Worm (Caenorhabditis elegans) whole organism, L4 larva: ENCODE measurements around the gene chil-7.

Experiments
- F37D6.2 ChIP-seq: sonication (generic microtip); optimal IDR thresholded peaks from 2 replicates; lab custom pipeline; 2016; ENCODE audit warnings: mild to moderate bottlenecking, missing genetic modification characterization, missing compliant biosample characterization
- F44E2.7 ChIP-seq: fragments of 200-800 bp; sonication (Bioruptor generic); IDR thresholded peaks from 2 replicates; pipeline ENCODE4 v2.1.2; 2022; ENCODE audit warnings: missing genetic modification characterization, missing compliant biosample characterization
- Y75B8A.6 ChIP-seq: fragments of 200-800 bp; sonication (Bioruptor generic); IDR thresholded peaks from 2 replicates; pipeline ENCODE4 v1.3.6; 2022; ENCODE audit warnings: missing genetic modification reagents, missing genetic modification characterization, missing compliant biosample characterization
- aha-1 ChIP-seq: fragments of 150-350 bp; peaks from one replicate; lab custom pipeline; 2014; ENCODE audit warnings: missing biosample characterization, missing genetic modification characterization
- aly-2 ChIP-seq: sonication (generic microtip); optimal IDR thresholded peaks from 2 replicates; lab custom pipeline; 2018; ENCODE audit warnings: missing biosample characterization, missing genetic modification characterization
- ama-1 ChIP-seq: fragments of 150-350 bp; optimal IDR thresholded peaks from 2 replicates; lab custom pipeline; 2014; ENCODE audit warnings: inconsistent platforms, mixed read lengths
- ceh-20 ChIP-seq: fragments of 200-800 bp; sonication (Bioruptor generic); IDR thresholded peaks from 2 replicates; pipeline ENCODE4 v1.3.6; 2022; ENCODE audit warnings: missing genetic modification reagents, missing genetic modification characterization, missing compliant biosample characterization
- ceh-44 ChIP-seq: fragments of 200-800 bp; sonication (Bioruptor generic); IDR thresholded peaks from 2 replicates; pipeline ENCODE4 v1.3.6; 2022; ENCODE audit warnings: missing genetic modification reagents, missing genetic modification characterization, missing compliant biosample characterization
- daf-12 ChIP-seq: fragments of 150-350 bp; optimal IDR thresholded peaks from 2 replicates; lab custom pipeline; 2014; ENCODE audit warnings: missing biosample characterization, missing genetic modification reagents, missing genetic modification characterization
- daf-16 ChIP-seq, 3 experiments: sonication (generic microtip); optimal IDR thresholded peaks; 2 replicates each; lab custom pipeline; 2016 to 2017; ENCODE audit warnings: missing genetic modification characterization in 3 of 3, missing genetic modification reagents in 3 of 3, mild to moderate bottlenecking in 2 of 3, missing compliant biosample characterization in 2 of 3, missing biosample characterization in 1 of 3, moderate library complexity in 1 of 3
- dmd-6 ChIP-seq: fragments of 200-800 bp; sonication (Bioruptor generic); IDR thresholded peaks from 2 replicates; pipeline ENCODE4 v1.3.6; 2022; ENCODE audit warnings: missing genetic modification reagents, missing genetic modification characterization, missing compliant biosample characterization
- dmd-8 ChIP-seq: fragments of 200-800 bp; sonication (Bioruptor generic); IDR thresholded peaks from 2 replicates; pipeline ENCODE4 v1.3.6; 2022; ENCODE audit warnings: missing genetic modification characterization, missing compliant biosample characterization
- dpl-1 ChIP-seq: fragments of 150-350 bp; optimal IDR thresholded peaks from 2 replicates; lab custom pipeline; 2014; ENCODE audit warnings: missing biosample characterization, missing genetic modification reagents, missing genetic modification characterization
- dve-1 ChIP-seq: sonication (generic microtip); optimal IDR thresholded peaks from 2 replicates; lab custom pipeline; 2017; ENCODE audit warnings: antibody characterized with exemption, mild to moderate bottlenecking, missing genetic modification characterization, missing compliant biosample characterization; ENCODE audit not compliant: insufficient read depth
- fkh-10 ChIP-seq: fragments of 150-350 bp; optimal IDR thresholded peaks from 2 replicates; lab custom pipeline; 2014; ENCODE audit warnings: missing biosample characterization, missing genetic modification reagents, missing genetic modification characterization
- madf-9 ChIP-seq: fragments of 200-800 bp; sonication (Bioruptor generic); conservative IDR thresholded peaks from 2 replicates; pipeline ENCODE4 v1.3.6; 2022; ENCODE audit warnings: missing genetic modification reagents, missing genetic modification characterization, missing compliant biosample characterization
- mep-1 ChIP-seq: fragments of 150-350 bp; sonication (generic microtip); optimal IDR thresholded peaks from 3 replicates; lab custom pipeline; 2014; ENCODE audit warnings: missing biosample characterization, missing genetic modification characterization
- mxl-2 ChIP-seq: fragments of 200-800 bp; sonication (Bioruptor generic); conservative IDR thresholded peaks from 2 replicates; pipeline ENCODE4 v1.3.6; 2022; ENCODE audit warnings: missing genetic modification reagents, missing genetic modification characterization, missing compliant biosample characterization
- mxl-3 ChIP-seq: fragments of 200-800 bp; sonication (Bioruptor generic); optimal IDR thresholded peaks from 2 replicates; lab custom pipeline; 2018; ENCODE audit warnings: mild to moderate bottlenecking, missing genetic modification characterization, missing compliant biosample characterization
- nhr-41 ChIP-seq: fragments of 200-800 bp; sonication (Bioruptor generic); IDR thresholded peaks from 2 replicates; pipeline ENCODE4 v1.3.6; 2022; ENCODE audit warnings: missing genetic modification reagents, missing genetic modification characterization, missing compliant biosample characterization
- nhr-48 ChIP-seq: sonication (generic microtip); optimal IDR thresholded peaks from 2 replicates; lab custom pipeline; 2016; ENCODE audit warnings: mild to moderate bottlenecking, missing genetic modification characterization, missing compliant biosample characterization
- nhr-76 ChIP-seq: fragments of 150-350 bp; optimal IDR thresholded peaks from 2 replicates; lab custom pipeline; 2014; ENCODE audit warnings: missing biosample characterization, missing genetic modification characterization
- nhr-77 ChIP-seq: fragments of 150-350 bp; optimal IDR thresholded peaks from 2 replicates; lab custom pipeline; 2014; ENCODE audit warnings: missing biosample characterization, missing genetic modification characterization
- pha-4 ChIP-seq, 2 experiments: fragments of 150-350 bp in 1 of 2; fragments of 200-800 bp in 1 of 2; sonication (Bioruptor generic) in 1 of 2; IDR thresholded peaks in 1 of 2; optimal IDR thresholded peaks in 1 of 2; 2 replicates each; pipeline versions ENCODE4 v1.3.6 to Lab custom; 2014 to 2022; ENCODE audit warnings: missing genetic modification characterization in 2 of 2, missing genetic modification reagents in 2 of 2, missing biosample characterization in 1 of 2, missing compliant biosample characterization in 1 of 2
- php-3 ChIP-seq: fragments of 200-800 bp; sonication (Bioruptor generic); IDR thresholded peaks from 2 replicates; pipeline ENCODE4 v1.3.6; 2022; ENCODE audit warnings: missing genetic modification reagents, missing genetic modification characterization, missing compliant biosample characterization
- pqm-1 ChIP-seq: sonication (generic microtip); optimal IDR thresholded peaks from 2 replicates; lab custom pipeline; 2017; ENCODE audit warnings: missing biosample characterization, missing genetic modification characterization
- saeg-2 ChIP-seq: fragments of 200-800 bp; sonication (Bioruptor generic); IDR thresholded peaks from 2 replicates; pipeline ENCODE4 v1.3.6; 2022; ENCODE audit warnings: missing genetic modification reagents, missing genetic modification characterization, missing compliant biosample characterization
- skn-1 ChIP-seq: fragments of 150-350 bp; optimal IDR thresholded peaks from 2 replicates; lab custom pipeline; 2014; ENCODE audit warnings: missing biosample characterization, missing genetic modification characterization
- snpc-1.2 ChIP-seq: fragments of 200-800 bp; sonication (Bioruptor generic); IDR thresholded peaks from 2 replicates; pipeline ENCODE4 v1.3.6; 2022; ENCODE audit warnings: missing genetic modification reagents, missing genetic modification characterization, missing compliant biosample characterization
- tag-97 ChIP-seq: fragments of 200-800 bp; sonication (Bioruptor generic); IDR thresholded peaks from 2 replicates; pipeline ENCODE4 v1.3.6; 2022; ENCODE audit warnings: missing genetic modification characterization, missing compliant biosample characterization
- unc-39 ChIP-seq: sonication (generic microtip); optimal IDR thresholded peaks from 2 replicates; lab custom pipeline; 2017; ENCODE audit warnings: missing biosample characterization, missing genetic modification characterization
- unc-62 ChIP-seq, 3 experiments: fragments of 150-350 bp in 1 of 3; sonication (generic microtip); optimal IDR thresholded peaks in 2 of 3; peaks in 1 of 3; 1 replicate in 1 of 3; 2 replicates in 2 of 3; lab custom pipeline; 2014 to 2017; ENCODE audit warnings: missing biosample characterization in 3 of 3, missing genetic modification characterization in 3 of 3, missing genetic modification reagents in 3 of 3, missing genotype in 1 of 3
- zag-1 ChIP-seq: fragments of 150-350 bp; optimal IDR thresholded peaks from 2 replicates; lab custom pipeline; 2014; ENCODE audit warnings: missing biosample characterization, missing genetic modification characterization
- zfp-2 ChIP-seq: sonication (generic microtip); optimal IDR thresholded peaks from 2 replicates; lab custom pipeline; 2016; ENCODE audit warnings: mild to moderate bottlenecking, missing genetic modification characterization, missing compliant biosample characterization
- ztf-7 ChIP-seq: fragments of 150-350 bp; optimal IDR thresholded peaks from 2 replicates; lab custom pipeline; 2014; ENCODE audit warnings: missing biosample characterization, missing genetic modification characterization

The chil-7 gene

ce11 chrII:9904459-9904858, 33.5 kb upstream of the chil-7 start:
- TF ChIP-seq zag-1 (tag; lab: Kevin White, UChicago) (no peak), snpc-1.2 (no peak), unc-62 (GFP tag; optimal IDR thresholded peaks at IDR 0.05 in 1 of 2; lab: Kevin White, UChicago) (peak in 1 of 2 experiments; percentile 97), unc-62 (tag; optimal IDR thresholded peaks at IDR 0.05; lab: Kevin White, UChicago) (no peak), F44E2.7 (GFP tag; lab: Robert Waterston, UW) (no peak), nhr-48 (no peak), ama-1 (lab: Kevin White, UChicago) (no peak), zfp-2 (no peak), daf-12 (no peak)

ce11 chrII:9900276-9900675, 29.3 kb upstream of the chil-7 start, which contains the start of gene unc-4:
unc-4 (minus strand) TSS chrII:9900376.
- no peak for TF ChIP-seq fkh-10 (GFP tag; lab: Kevin White, UChicago)
- no peak for TF ChIP-seq mxl-3 (GFP tag; lab: Kevin White, UChicago)
- no peak for TF ChIP-seq aly-2 (tag; lab: Kevin White, UChicago)
- TF ChIP-seq mxl-2 (GFP tag; lab: Robert Waterston, UW) = no peak
- no peak for TF ChIP-seq tag-97 (GFP tag; lab: Robert Waterston, UW)
- TF ChIP-seq dpl-1 = no peak
- no peak for TF ChIP-seq dmd-8 (GFP tag; lab: Robert Waterston, UW)
- TF ChIP-seq aha-1 = no peak
- TF ChIP-seq pha-4 (GFP tag; IDR thresholded peaks at IDR 0.05; lab: Robert Waterston, UW) = no peak
- no peak for TF ChIP-seq pha-4 (tag; optimal IDR thresholded peaks at IDR 0.05; lab: Kevin White, UChicago)
- TF ChIP-seq dve-1 (tag; lab: Kevin White, UChicago) = no peak
- no peak for TF ChIP-seq madf-9 (GFP tag; lab: Robert Waterston, UW)
- TF ChIP-seq Y75B8A.6 (GFP tag; lab: Robert Waterston, UW) = no peak
- TF ChIP-seq nhr-41 (GFP tag; lab: Robert Waterston, UW) = no peak
- no peak for TF ChIP-seq skn-1 (tag; lab: Kevin White, UChicago)
- TF ChIP-seq php-3 = no peak
- TF ChIP-seq ceh-20 (GFP tag; lab: Robert Waterston, UW) = no peak
- TF ChIP-seq mep-1 = no peak

- TF ChIP-seq unc-39 (tag; lab: Kevin White, UChicago) (no peak), aha-1 (peak; percentile 91), saeg-2 (no peak)
- TF ChIP-seq, all 104 proteins: peak for 1
Measured at ce11 chrII:9898744-9899143, 27.8 kb upstream of the chil-7 start.

ce11 chrII:9895173-9895572, 24.2 kb upstream of the chil-7 start:
- no peak for TF ChIP-seq F37D6.2
- TF ChIP-seq dmd-6 (GFP tag; lab: Robert Waterston, UW) = peak; percentile 47
- TF ChIP-seq php-3 = peak; percentile 95
- TF ChIP-seq daf-16 (GFP tag; optimal IDR thresholded peaks at IDR 0.05; lab: Kevin White, UChicago) = no peak
- peak; percentile 65 for TF ChIP-seq daf-16 (tag; optimal IDR thresholded peaks at IDR 0.05; lab: Kevin White, UChicago)
- TF ChIP-seq dve-1 (tag; lab: Kevin White, UChicago) = peak; percentile 53
- TF ChIP-seq ceh-44 (GFP tag; lab: Robert Waterston, UW) = no peak
- peak; percentile 13 for TF ChIP-seq pqm-1

ce11 chrII:9894435-9894834, 23.5 kb upstream of the chil-7 start, which contains the start of gene F26C11.1:
F26C11.1 (plus strand) TSS chrII:9894735.
- TF ChIP-seq dve-1 (tag; lab: Kevin White, UChicago) (no peak), ztf-7 (tag; lab: Kevin White, UChicago) (no peak), nhr-77 (tag; lab: Kevin White, UChicago) (no peak), ceh-20 (GFP tag; lab: Robert Waterston, UW) (no peak), nhr-76 (no peak)
